Fruit fly (Drosophila melanogaster) Kc167 (cell line): ENCODE data around the gene CG3071.

Experiments
- h ChIP-seq: fragments of >200 bp; optimal IDR thresholded peaks from 3 replicates; lab custom pipeline; 2018; ENCODE audit warnings: missing external identifiers
- psq ChIP-seq: fragments of >200 bp; optimal IDR thresholded peaks from 2 replicates; lab custom pipeline; 2017; ENCODE audit warnings: missing external identifiers
- ttk ChIP-seq: sonication (Bioruptor generic); optimal IDR thresholded peaks from 2 replicates; lab custom pipeline; 2017; ENCODE audit warnings: missing external identifiers

dm6 chrX:2294474-2295434 lies 32.1 kb downstream of the CG3071 start:
- TF ChIP-seq h (lab: Kevin White, UChicago) (no peak), psq (lab: Kevin White, UChicago) (no peak), ttk (no peak)
